Fruit fly (Drosophila melanogaster): ENCODE measurements around the gene CG3108.

The CG3108 gene

dm6 chrX:5732440-5732839 lies 49.0 kb downstream of the CG3108 start, which contains the start of gene CG15773:
CG15773 (plus strand) TSS chrX:5732740.
- TF ChIP-seq Pif1B (GFP tag; optimal IDR thresholded peaks at IDR 0.05): no peak
- no peak for TF ChIP-seq CG12605 (GFP tag; IDR thresholded peaks at IDR 0.05)
- no peak for TF ChIP-seq CG9948 (tag; optimal IDR thresholded peaks at IDR 0.05)
- TF ChIP-seq CG4496 (GFP tag; IDR thresholded peaks at IDR 0.05): no peak
- no peak for TF ChIP-seq EcR (GFP tag; optimal IDR thresholded peaks at IDR 0.05)
- TF ChIP-seq CG8301 (tag; optimal IDR thresholded peaks at IDR 0.05): no peak
- no peak for TF ChIP-seq Pif1A (GFP tag; optimal IDR thresholded peaks at IDR 0.05)
- TF ChIP-seq rn (GFP tag; IDR thresholded peaks at IDR 0.05): no peak
- no peak for TF ChIP-seq CG14655 (GFP tag; optimal IDR thresholded peaks at IDR 0.05)

Measured in whole organism, pupa.